Worm (Caenorhabditis elegans): ENCODE results near the gene sru-24.

sru-24 gene

DNA sequence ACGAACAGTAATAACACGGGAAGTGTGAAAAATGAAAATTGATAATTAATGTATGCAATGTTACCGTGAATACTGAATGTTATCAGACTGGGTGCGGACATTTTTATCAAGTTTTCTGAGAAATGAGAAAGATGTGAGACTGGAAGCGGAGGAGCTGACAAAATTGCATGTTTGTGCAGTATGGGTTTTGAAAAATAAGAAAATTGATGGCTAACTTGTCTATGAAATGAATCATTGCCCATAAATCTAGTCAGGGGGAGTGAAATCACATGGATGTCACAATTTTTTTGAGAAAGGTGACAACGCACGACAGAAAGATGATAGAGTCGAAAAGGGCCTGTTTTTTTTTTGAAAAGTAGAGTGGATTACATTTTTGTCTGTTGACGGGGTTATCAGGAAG lies at the start of gene sru-24:
sru-24 (minus strand) TSS at position 101 of the 400 bp plus-strand sequence.
- TF ChIP-seq unc-62 (GFP tag; optimal IDR thresholded peaks at IDR 0.05), result no peak

- TF ChIP-seq unc-62 (GFP tag; optimal IDR thresholded peaks at IDR 0.05), result no peak
Measured at ce11 chrV:719731-720130, 48.5 kb upstream of the sru-24 start, which contains the start of gene srbc-40. Gene srbc-40 (minus strand): TSS chrV:719831.

- no peak for TF ChIP-seq unc-62 (GFP tag; optimal IDR thresholded peaks at IDR 0.05)
Measured at ce11 chrV:712882-713281, 41.6 kb upstream of the sru-24 start, which contains the start of gene cyp-33C11. Gene cyp-33C11 (minus strand): TSS chrV:712982.

ce11 chrV:708808-709207 lies 37.6 kb upstream of the sru-24 start, which contains the start of gene srbc-39:
Gene srbc-39 (plus strand): TSS chrV:709108.
- TF ChIP-seq unc-62 (GFP tag; optimal IDR thresholded peaks at IDR 0.05), result no peak

ce11 chrV:706918-707317 lies 35.7 kb upstream of the sru-24 start, which contains the start of gene srbc-38:
Gene srbc-38 (plus strand): TSS chrV:707218.
- TF ChIP-seq unc-62 (GFP tag; optimal IDR thresholded peaks at IDR 0.05), result no peak

- no peak for TF ChIP-seq unc-62 (GFP tag; optimal IDR thresholded peaks at IDR 0.05)
Measured at ce11 chrV:702260-702659, 31.0 kb upstream of the sru-24 start, which contains the start of gene srbc-37. Gene srbc-37 (plus strand): TSS chrV:702560.

ce11 chrV:699489-700129 lies 28.4 kb upstream of the sru-24 start, which contains the start of the genes ugt-29 and srx-5:
Gene ugt-29 (minus strand): TSS chrV:699589.
Gene srx-5 (plus strand): TSS chrV:700079.
- TF ChIP-seq unc-62 (GFP tag; optimal IDR thresholded peaks at IDR 0.05), result no peak

DNA sequence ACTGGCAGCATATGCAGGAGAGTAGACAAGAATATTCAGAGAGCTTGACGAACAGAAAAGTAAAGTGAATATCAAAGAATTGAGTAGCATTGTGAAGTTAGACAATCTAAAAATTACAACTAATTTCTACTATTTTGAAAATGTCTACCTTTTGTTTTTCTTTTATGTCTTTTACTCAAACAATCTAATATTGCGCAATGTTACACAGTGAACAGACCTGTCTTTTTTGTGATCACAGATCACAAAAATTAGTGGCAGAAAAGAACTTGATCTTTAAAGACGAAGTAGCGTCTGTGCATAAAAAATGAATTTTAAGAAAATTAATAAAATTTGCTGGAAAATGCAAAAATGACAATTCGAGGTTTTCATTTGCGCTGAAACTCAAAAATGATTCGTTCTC lies 27.8 kb upstream of the sru-24 start:
- TF ChIP-seq unc-62 (GFP tag; optimal IDR thresholded peaks at IDR 0.05), result no peak

DNA sequence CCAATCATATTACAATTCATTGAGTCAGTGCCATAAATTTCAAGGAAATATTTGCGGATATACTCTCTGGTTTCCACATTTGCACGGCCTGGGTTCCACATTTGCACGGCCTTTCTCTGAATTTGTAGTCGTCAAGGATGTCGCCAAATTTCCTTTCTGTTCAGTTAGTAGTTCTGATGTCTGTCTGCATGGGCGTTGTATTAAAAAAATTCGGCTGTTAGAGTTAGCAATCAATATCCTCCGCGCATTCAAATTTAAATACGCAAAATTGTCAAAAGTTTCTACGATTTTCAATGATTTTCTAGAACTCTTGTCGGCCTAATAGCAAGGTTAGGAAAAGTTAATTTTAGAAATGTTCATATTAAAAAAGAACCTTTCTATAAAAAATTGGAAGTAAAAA lies 24.7 kb upstream of the sru-24 start, which contains the start of gene srj-52:
srj-52 (minus strand) TSS at position 101 of the 400 bp plus-strand sequence.
- TF ChIP-seq unc-62 (GFP tag; optimal IDR thresholded peaks at IDR 0.05), result no peak

- no peak for TF ChIP-seq unc-62 (GFP tag; optimal IDR thresholded peaks at IDR 0.05)
Measured at ce11 chrV:694625-695024, 23.4 kb upstream of the sru-24 start, which contains the start of gene srj-53. Gene srj-53 (minus strand): TSS chrV:694725.

DNA sequence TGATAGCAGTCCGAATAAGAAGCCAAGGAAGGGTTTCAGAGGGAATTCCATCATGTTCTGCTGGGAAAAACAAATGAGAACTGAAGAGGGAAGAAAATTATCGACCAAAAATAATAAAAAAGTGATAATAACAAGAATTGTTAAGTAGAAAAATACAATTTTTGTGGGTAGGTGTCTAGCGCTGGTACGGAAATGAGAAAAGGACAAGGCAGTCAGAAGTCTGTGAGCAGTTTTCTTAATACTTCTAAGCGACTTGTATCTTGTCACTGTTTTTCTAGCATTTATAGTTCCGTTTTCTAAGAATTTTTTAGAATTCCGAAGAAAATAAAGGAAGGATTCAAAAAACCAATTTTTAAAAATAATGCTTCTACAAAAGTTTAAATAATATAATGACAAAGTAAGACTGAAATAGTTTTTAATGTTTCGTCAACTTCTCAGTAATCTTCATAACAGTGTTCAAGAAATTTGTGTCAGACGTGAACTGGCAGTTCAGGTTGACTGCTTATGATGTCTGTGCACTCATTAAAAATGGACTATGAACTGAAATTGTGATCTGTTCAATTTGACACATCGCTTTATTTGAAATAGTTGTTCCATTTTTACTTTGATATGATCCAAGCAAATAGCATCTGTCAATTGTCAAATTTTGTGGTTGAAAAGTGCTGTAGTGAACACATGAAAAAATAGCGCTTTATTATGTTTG lies 21.6 kb upstream of the sru-24 start, which contains the start of gene srx-4:
srx-4 (minus strand) TSS at position 51 of the 703 bp plus-strand sequence.
- no peak for TF ChIP-seq unc-62 (GFP tag; optimal IDR thresholded peaks at IDR 0.05)

DNA sequence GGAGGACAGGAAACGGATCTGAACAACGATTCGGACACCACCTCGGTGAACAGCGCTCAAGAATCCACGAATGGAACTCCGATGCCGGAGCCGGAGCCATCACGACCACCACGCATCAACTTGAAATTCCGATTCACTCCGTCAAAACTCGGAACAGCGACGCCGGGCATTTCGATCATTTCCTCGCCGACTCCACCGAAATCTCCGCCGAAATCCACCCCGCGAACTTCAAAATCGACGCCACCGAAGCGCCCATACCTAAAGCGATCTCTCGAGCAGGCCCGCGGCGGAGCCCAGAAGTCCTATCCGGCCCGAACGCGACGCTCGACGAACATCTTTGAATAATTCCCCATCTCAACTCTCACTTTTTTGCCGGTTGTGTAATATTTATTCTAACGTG lies 18.3 kb upstream of the sru-24 start:
- no peak for TF ChIP-seq unc-62 (GFP tag; optimal IDR thresholded peaks at IDR 0.05)

DNA sequence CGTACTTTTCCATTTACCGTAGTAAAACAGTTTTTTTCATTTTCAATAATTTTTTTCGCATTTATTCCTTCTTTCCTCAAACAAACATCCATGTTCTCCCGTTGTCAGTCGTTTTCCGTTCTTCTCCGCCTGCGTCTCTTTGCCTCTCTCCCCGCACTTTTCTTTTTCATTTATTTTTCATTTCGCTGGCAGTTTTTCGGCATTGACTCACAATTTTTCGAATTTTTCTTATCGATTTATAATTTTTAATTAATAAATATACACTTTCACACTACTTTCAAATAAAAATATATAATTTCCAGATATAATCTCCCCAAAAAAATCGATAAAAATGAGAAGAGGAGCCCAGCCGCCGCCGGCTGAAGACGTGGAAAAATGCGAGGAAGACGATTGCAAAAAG lies 16.1 kb upstream of the sru-24 start, which contains the start of gene H25P19.1:
H25P19.1 (plus strand) TSS at position 301 of the 400 bp plus-strand sequence.
- TF ChIP-seq unc-62 (GFP tag; optimal IDR thresholded peaks at IDR 0.05), result no peak

- no peak for TF ChIP-seq unc-62 (GFP tag; optimal IDR thresholded peaks at IDR 0.05)
Measured at ce11 chrV:683858-684257, 12.6 kb upstream of the sru-24 start, which contains the start of gene F31F4.1. Gene F31F4.1 (plus strand): TSS chrV:684060.

- TF ChIP-seq unc-62 (GFP tag; optimal IDR thresholded peaks at IDR 0.05), result no peak
Measured at ce11 chrV:682031-682430, 10.8 kb upstream of the sru-24 start, which contains the start of gene srx-23. Gene srx-23 (plus strand): TSS chrV:682331.

DNA sequence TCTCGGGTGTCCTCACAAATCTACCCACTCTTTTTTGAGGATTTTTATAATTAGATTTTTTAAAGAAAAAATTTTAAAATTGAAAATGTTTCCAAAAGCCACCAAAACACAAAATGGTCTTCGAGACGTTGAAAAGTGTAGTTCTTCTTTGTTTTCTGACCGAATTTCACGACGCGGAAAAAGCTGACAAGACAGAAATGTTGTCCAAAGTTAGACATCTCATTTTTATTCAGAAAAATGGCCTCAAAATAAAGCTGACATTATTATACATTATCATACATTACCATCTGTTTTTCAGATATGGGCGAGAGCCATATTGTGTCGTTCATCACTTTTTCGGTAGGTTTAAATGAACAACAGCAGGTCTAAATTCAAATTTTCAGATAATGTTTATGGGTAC lies 8.4 kb upstream of the sru-24 start, which contains the start of gene srx-22:
srx-22 (plus strand) TSS at position 301 of the 400 bp plus-strand sequence.
- no peak for TF ChIP-seq unc-62 (GFP tag; optimal IDR thresholded peaks at IDR 0.05)
